Fruit fly (Drosophila melanogaster): ENCODE data around the gene Taf1.
A peak's percentile ranks its signal among the peaks of the same experiment; 100 is the strongest.

Gene Taf1

dm6 chr3R:6665117-6665654 lies 18.5 kb downstream of the Taf1 start (continued):
- TF ChIP-seq ttk (GFP tag; IDR thresholded peaks at IDR 0.05) (0 out of 2 replicates have a peak, but pooled peaks have one; percentile 4), CG8290 (GFP tag; optimal IDR thresholded peaks at IDR 0.05) (no peak), CG8290 (tag; optimal IDR thresholded peaks at IDR 0.05) (peak in 1 of 2 experiments; percentile 56), D (optimal IDR thresholded peaks at IDR 0.05) (no peak), D (GFP tag; optimal IDR thresholded peaks at IDR 0.05) (peak; percentile 21), Fer1 (GFP tag; optimal IDR thresholded peaks at IDR 0.05) (no peak), CG3281 (GFP tag; optimal IDR thresholded peaks at IDR 0.05) (no peak), jumu (GFP tag; optimal IDR thresholded peaks at IDR 0.05) (no peak), lov (optimal IDR thresholded peaks at IDR 0.05) (no peak), lov (GFP tag; IDR thresholded peaks at IDR 0.05) (0 out of 3 replicates have a peak, but pooled peaks have one; percentile 65), Doc2 (GFP tag; IDR thresholded peaks at IDR 0.05) (no peak), wek (GFP tag; optimal IDR thresholded peaks at IDR 0.05) (peak; percentile 63), slbo (GFP tag; IDR thresholded peaks at IDR 0.05) (no peak), Sry-β (GFP tag; optimal IDR thresholded peaks at IDR 0.05) (no peak), CG10979 (tag; optimal IDR thresholded peaks at IDR 0.05) (no peak), ERR (GFP tag; optimal IDR thresholded peaks at IDR 0.05) (no peak), bcd (GFP tag; optimal IDR thresholded peaks at IDR 0.05) (peak; percentile 42), CHES-1-like (GFP tag; optimal IDR thresholded peaks at IDR 0.05) (no peak), crp (GFP tag; optimal IDR thresholded peaks at IDR 0.05) (peak in 1 of 2 experiments; percentile 8), pita (GFP tag; optimal IDR thresholded peaks at IDR 0.05) (no peak), CG5953 (GFP tag; IDR thresholded peaks at IDR 0.05) (0 out of 2 replicates have a peak, but pooled peaks have one; percentile 34), CG1603 (tag; optimal IDR thresholded peaks at IDR 0.05) (peak; percentile 67), Ets65A (GFP tag) (peak; percentile 42), CG15696 (tag; optimal IDR thresholded peaks at IDR 0.05) (peak; percentile 71), lmd (GFP tag; IDR thresholded peaks at IDR 0.05) (no peak), CG15479 (GFP tag; optimal IDR thresholded peaks at IDR 0.05) (peak; percentile 21), CG6765 (GFP tag; optimal IDR thresholded peaks at IDR 0.05) (no peak), Fer3 (tag; optimal IDR thresholded peaks at IDR 0.05) (no peak), CG5180 (GFP tag; optimal IDR thresholded peaks at IDR 0.05) (peak; percentile 90), NfI (GFP tag; optimal IDR thresholded peaks at IDR 0.05) (no peak), ci (GFP tag; IDR thresholded peaks at IDR 0.05) (peak; percentile 81), kni (GFP tag; optimal IDR thresholded peaks at IDR 0.05) (peak; percentile 74), sim (GFP tag; IDR thresholded peaks at IDR 0.05) (peak; percentile 42; the same call in 1 of the 2 replicates), CG2202 (tag; optimal IDR thresholded peaks at IDR 0.05) (peak; percentile 62), Asciz (GFP tag; optimal IDR thresholded peaks at IDR 0.05) (peak; percentile 22), CG6175 (GFP tag; IDR thresholded peaks at IDR 0.05) (0 out of 3 replicates have a peak, but pooled peaks have one; percentile 51), hkb (optimal IDR thresholded peaks at IDR 0.05) (no peak), hkb (GFP tag; IDR thresholded peaks at IDR 0.05) (0 out of 2 replicates have a peak, but pooled peaks have one; percentile 41), fd3F (GFP tag; optimal IDR thresholded peaks at IDR 0.05) (no peak), ATbp (GFP tag; optimal IDR thresholded peaks at IDR 0.05) (peak; percentile 80), onecut (GFP tag; IDR thresholded peaks at IDR 0.05) (peak; percentile 14; the same call in 1 of the 2 replicates), gsb (GFP tag; IDR thresholded peaks at IDR 0.05) (no peak), Lhr (GFP tag; optimal IDR thresholded peaks at IDR 0.05) (peak; percentile 49), sc (optimal IDR thresholded peaks at IDR 0.05) (no peak), sc (GFP tag; optimal IDR thresholded peaks at IDR 0.05) (peak; percentile 3), zfh1 (GFP tag; IDR thresholded peaks at IDR 0.05) (peak; percentile 66), Kr (GFP tag; optimal IDR thresholded peaks at IDR 0.05) (peak; percentile 57), ind (GFP tag; optimal IDR thresholded peaks at IDR 0.05) (no peak), CG9609 (GFP tag; optimal IDR thresholded peaks at IDR 0.05) (no peak), grau (tag; optimal IDR thresholded peaks at IDR 0.05) (peak; percentile 41), fd64A (GFP tag; optimal IDR thresholded peaks at IDR 0.05) (peak; percentile 61)

Measured in whole organism, embryonic.